Fruit fly (Drosophila melanogaster): ENCODE results near the gene CG9372.

The CG9372 gene

DNA sequence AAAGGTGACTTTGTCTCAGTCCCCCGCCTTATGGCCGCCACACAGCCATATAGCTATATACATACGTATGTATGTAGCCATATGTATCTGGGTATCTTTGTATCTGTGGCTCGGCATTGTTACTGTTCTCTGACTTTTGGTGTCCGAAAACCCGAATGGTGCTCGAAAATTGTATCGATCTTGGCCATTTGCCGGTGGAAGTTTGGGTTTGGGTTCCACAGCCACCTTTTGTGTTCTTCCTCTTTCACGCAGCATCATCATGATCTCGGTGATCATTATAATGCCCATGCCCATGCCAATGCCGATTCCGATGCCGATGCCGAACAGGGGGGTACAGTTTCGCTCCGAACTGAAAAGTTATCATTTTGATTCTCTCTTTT, 48.0 kb upstream of the CG9372 start:
- TF ChIP-seq woc (GFP tag; optimal IDR thresholded peaks at IDR 0.05) (peak; percentile 17), pan (optimal IDR thresholded peaks at IDR 0.05) (no peak), Sp1 (GFP tag; optimal IDR thresholded peaks at IDR 0.05) (no peak), sage (GFP tag; optimal IDR thresholded peaks at IDR 0.05) (peak; percentile 35), ey (GFP tag; optimal IDR thresholded peaks at IDR 0.05) (no peak), Dif (GFP tag; optimal IDR thresholded peaks at IDR 0.05; ENCODE audit: partially characterized antibody) (peak; percentile 39), h (GFP tag; optimal IDR thresholded peaks at IDR 0.05) (no peak), psq (GFP tag; optimal IDR thresholded peaks at IDR 0.05) (peak; percentile 0), Jra (GFP tag; optimal IDR thresholded peaks at IDR 0.05) (peak; percentile 27), CG32264 (GFP tag; optimal IDR thresholded peaks at IDR 0.05) (no peak), Hr83 (GFP tag; optimal IDR thresholded peaks at IDR 0.05; ENCODE audit: poor library complexity, severe bottlenecking) (peak; percentile 1), fru (GFP tag; optimal IDR thresholded peaks at IDR 0.05) (peak; percentile 49)

DNA sequence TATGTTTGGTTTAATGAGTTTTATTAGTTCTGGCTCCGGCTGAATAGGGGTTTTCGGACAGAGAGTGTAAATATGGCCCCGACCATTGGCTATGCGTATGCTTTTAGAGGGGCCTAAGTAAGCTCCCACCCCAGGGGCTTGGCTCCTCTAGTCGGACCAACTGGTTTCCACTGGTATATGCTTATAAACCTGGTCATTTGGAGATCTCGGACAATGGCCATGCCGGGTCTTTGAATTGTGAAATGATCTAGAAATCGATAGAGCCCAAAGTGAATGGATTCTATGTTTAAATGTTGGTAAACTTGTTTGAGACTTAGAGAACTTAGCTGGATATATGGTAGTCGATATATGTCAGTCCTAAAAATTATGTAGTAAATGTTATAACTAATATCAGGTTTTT, 47.3 kb upstream of the CG9372 start:
- TF ChIP-seq ey (GFP tag; optimal IDR thresholded peaks at IDR 0.05) (no peak), Vsx2 (GFP tag; optimal IDR thresholded peaks at IDR 0.05; ENCODE audit: partially characterized antibody) (no peak), Dfd (GFP tag; optimal IDR thresholded peaks at IDR 0.05) (no peak), Abd-B (GFP tag; optimal IDR thresholded peaks at IDR 0.05) (no peak), brk (GFP tag; optimal IDR thresholded peaks at IDR 0.05) (no peak), HLH106 (tag; optimal IDR thresholded peaks at IDR 0.05) (no peak), CrebA (GFP tag; optimal IDR thresholded peaks at IDR 0.05; ENCODE audit: borderline replicate concordance) (no peak), usp (GFP tag; optimal IDR thresholded peaks at IDR 0.05) (no peak), jim (GFP tag; optimal IDR thresholded peaks at IDR 0.05) (no peak), woc (GFP tag; optimal IDR thresholded peaks at IDR 0.05) (no peak), sage (GFP tag; optimal IDR thresholded peaks at IDR 0.05) (no peak), CG9705 (GFP tag; optimal IDR thresholded peaks at IDR 0.05) (no peak)

DNA sequence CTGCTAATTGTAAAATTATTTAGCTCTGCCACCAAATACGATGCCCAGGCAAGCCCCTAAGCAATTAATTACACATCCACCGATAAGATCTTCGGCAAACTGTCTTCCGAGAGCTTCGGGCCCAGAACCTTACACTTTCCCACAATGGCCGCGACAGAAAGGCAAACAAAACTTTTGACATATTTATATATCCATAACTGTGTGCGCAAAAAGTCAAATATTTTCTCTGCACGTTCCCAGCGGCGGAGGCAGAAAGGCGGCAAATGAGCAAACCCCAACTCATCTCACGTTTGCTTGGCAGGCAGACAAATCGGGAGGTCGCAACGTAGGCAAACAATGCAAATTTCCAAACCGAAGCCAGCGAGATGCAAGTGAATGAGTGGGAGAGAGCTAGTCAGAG, 46.8 kb upstream of the CG9372 start:
- TF ChIP-seq sage (GFP tag; optimal IDR thresholded peaks at IDR 0.05) (no peak), foxo (GFP tag; optimal IDR thresholded peaks at IDR 0.05) (no peak), Abd-B (GFP tag; optimal IDR thresholded peaks at IDR 0.05) (no peak), Sp1 (GFP tag; optimal IDR thresholded peaks at IDR 0.05) (no peak), Dif (GFP tag; optimal IDR thresholded peaks at IDR 0.05; ENCODE audit: partially characterized antibody) (no peak), GATAd (GFP tag; optimal IDR thresholded peaks at IDR 0.05) (no peak), dmrt93B (GFP tag; optimal IDR thresholded peaks at IDR 0.05) (no peak), jim (GFP tag; optimal IDR thresholded peaks at IDR 0.05) (no peak), Rel (GFP tag; optimal IDR thresholded peaks at IDR 0.05) (no peak), Rel (tag; optimal IDR thresholded peaks at IDR 0.05) (no peak), HLH106 (tag; optimal IDR thresholded peaks at IDR 0.05) (no peak), Dfd (GFP tag; optimal IDR thresholded peaks at IDR 0.05) (no peak), rgr (GFP tag; optimal IDR thresholded peaks at IDR 0.05) (no peak), usp (GFP tag; optimal IDR thresholded peaks at IDR 0.05) (no peak), woc (GFP tag; optimal IDR thresholded peaks at IDR 0.05) (no peak), Hnf4 (GFP tag; optimal IDR thresholded peaks at IDR 0.05) (no peak), h (GFP tag; optimal IDR thresholded peaks at IDR 0.05) (no peak), CrebA (GFP tag; optimal IDR thresholded peaks at IDR 0.05; ENCODE audit: borderline replicate concordance) (no peak), Mio (GFP tag; optimal IDR thresholded peaks at IDR 0.05) (no peak)

DNA sequence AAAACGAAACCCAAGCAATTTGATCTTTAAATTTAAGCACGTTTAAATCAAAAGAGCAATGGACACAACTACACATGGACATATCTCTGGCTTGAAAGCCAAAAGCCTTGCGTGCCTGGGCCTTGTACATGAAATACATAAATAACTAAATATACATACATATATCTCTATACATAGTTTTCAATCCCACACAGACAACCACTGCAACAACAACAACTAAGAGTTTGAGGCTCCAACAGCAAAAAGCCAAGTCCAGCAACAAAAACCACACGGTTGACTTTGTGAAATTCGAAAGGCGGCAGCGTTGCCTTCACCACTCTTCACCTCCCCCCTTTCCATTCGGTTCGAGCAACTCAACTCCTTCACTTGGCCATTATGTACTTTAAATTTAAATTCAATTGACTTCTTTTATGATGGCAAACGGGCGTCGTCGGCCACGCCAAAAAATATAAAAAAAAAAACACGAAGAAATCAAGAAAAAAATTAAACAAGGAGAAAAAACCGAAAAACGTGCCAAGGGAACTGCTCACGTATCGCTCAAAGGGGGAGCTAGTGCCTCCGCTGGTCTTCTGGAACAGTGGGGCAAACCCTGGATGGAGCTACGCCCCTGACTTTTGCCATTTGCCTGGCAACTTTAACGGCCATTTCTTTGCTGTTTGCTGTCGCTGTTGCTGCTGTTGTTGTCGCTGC, 45.9 kb upstream of the CG9372 start:
- TF ChIP-seq Dif (GFP tag; optimal IDR thresholded peaks at IDR 0.05; ENCODE audit: partially characterized antibody) (peak; percentile 28), N (GFP tag; optimal IDR thresholded peaks at IDR 0.05) (no peak), Rel (GFP tag; optimal IDR thresholded peaks at IDR 0.05) (no peak), Rel (tag; optimal IDR thresholded peaks at IDR 0.05) (peak; percentile 8), Hr83 (GFP tag; optimal IDR thresholded peaks at IDR 0.05; ENCODE audit: poor library complexity, severe bottlenecking) (peak; percentile 12)

DNA sequence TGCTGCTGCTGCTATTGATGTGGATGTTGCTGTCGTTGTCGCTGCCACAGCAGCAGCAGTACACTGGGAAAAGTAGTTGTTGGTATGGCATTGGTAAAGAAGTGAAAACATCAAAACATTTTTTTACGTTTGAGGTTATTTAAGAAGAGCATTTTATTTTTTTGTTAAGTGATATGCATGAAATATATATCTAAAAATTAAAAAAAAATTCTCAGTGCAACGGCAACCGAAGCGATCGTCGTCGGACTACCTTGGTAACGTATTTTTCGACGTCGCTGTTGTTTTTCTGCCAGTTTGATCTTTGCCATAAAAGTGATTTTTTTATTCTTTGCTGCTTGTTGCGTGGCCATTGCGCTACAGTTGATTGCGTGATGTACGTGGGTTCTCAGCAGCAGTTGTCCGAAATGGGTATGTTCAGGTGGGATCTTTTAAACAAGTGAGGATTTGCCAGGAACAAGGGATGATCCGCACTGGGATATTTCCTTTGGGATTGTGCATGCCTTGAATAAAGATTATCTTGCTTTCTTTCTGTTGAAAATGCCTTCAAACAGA, 45.2 kb upstream of the CG9372 start:
- TF ChIP-seq Hr78 (GFP tag; optimal IDR thresholded peaks at IDR 0.05) (no peak), rgr (GFP tag; optimal IDR thresholded peaks at IDR 0.05) (peak; percentile 99), Hnf4 (GFP tag; optimal IDR thresholded peaks at IDR 0.05) (peak; percentile 98), lola (GFP tag; optimal IDR thresholded peaks at IDR 0.05) (no peak), foxo (GFP tag; optimal IDR thresholded peaks at IDR 0.05) (peak; percentile 77 to 99), dl (GFP tag; optimal IDR thresholded peaks at IDR 0.05; ENCODE audit: insufficient read depth in 1 of 2, partially characterized antibody in 2 of 2) (no peak), HLH106 (tag; optimal IDR thresholded peaks at IDR 0.05) (peak; percentile 99), GATAd (GFP tag; optimal IDR thresholded peaks at IDR 0.05) (no peak), h (GFP tag; optimal IDR thresholded peaks at IDR 0.05) (peak; percentile 99), Vsx2 (GFP tag; optimal IDR thresholded peaks at IDR 0.05; ENCODE audit: partially characterized antibody) (peak; percentile 32), Myc (optimal IDR thresholded peaks at IDR 0.05) (no peak), dsf (GFP tag; optimal IDR thresholded peaks at IDR 0.05; ENCODE audit: borderline replicate concordance) (peak; percentile 93), CG32264 (GFP tag; optimal IDR thresholded peaks at IDR 0.05) (peak; percentile 94), psq (GFP tag; optimal IDR thresholded peaks at IDR 0.05) (peak; percentile 96), N (GFP tag; optimal IDR thresholded peaks at IDR 0.05) (no peak), Mio (GFP tag; optimal IDR thresholded peaks at IDR 0.05) (peak; percentile 63), Jra (GFP tag; optimal IDR thresholded peaks at IDR 0.05) (peak; percentile 94), pan (optimal IDR thresholded peaks at IDR 0.05) (no peak), OdsH (GFP tag; optimal IDR thresholded peaks at IDR 0.05) (peak; percentile 99), Abd-B (GFP tag; optimal IDR thresholded peaks at IDR 0.05) (no peak), Dif (GFP tag; optimal IDR thresholded peaks at IDR 0.05; ENCODE audit: partially characterized antibody) (no peak), woc (GFP tag; optimal IDR thresholded peaks at IDR 0.05) (peak; percentile 96), jim (GFP tag; optimal IDR thresholded peaks at IDR 0.05) (peak; percentile 55), sage (GFP tag; optimal IDR thresholded peaks at IDR 0.05) (peak; percentile 97)
